Worm (Caenorhabditis elegans): Measurements from ENCODE around the gene cyp-34A2.
"Not testable (repeated sequence)": the region's sequence is repeated elsewhere in the genome, so short reads cannot be mapped to it uniquely, and the experiment has no call there.

Gene cyp-34A2

DNA sequence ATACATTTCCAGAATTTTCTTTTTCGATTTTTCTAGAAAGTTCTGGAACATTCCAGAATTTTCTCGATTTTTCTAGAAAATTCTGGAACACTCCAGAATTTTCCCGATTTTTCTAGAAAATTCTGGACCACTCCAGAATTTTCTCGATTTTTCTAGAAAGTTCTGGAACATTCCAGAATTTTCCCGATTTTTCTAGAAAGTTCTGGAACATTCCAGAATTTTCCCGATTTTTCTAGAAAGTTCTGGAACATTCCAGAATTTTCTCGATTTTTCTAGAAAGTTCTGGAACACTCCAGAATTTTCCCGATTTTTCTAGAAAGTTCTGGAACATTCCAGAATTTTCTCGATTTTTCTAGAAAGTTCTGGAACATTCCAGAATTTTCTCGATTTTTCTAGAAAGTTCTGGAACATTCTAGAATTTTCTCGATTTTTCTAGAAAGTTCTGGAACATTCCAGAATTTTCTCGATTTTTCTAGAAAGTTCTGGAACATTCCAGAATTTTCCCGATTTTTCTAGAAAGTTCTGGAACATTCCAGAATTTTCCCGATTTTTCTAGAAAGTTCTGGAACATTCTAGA, 29.9 kb upstream of the cyp-34A2 start:
- peak; percentile 88 for TF ChIP-seq Y79H2A.3 (GFP tag; conservative IDR thresholded peaks at IDR 0.05)
- TF ChIP-seq egrh-3 (GFP tag; IDR thresholded peaks at IDR 0.05), result peak; percentile 96
- peak; percentile 87 for TF ChIP-seq pbrm-1 (GFP tag; IDR thresholded peaks at IDR 0.05)
- TF ChIP-seq lsl-1 (GFP tag; optimal IDR thresholded peaks at IDR 0.05), result peak; percentile 16
- peak; percentile 99 for TF ChIP-seq hsf-1 (GFP tag; IDR thresholded peaks at IDR 0.05)
- peak; percentile 50; the same call in 1 of the 2 replicates for TF ChIP-seq B0019.2 (GFP tag; conservative IDR thresholded peaks at IDR 0.05)
- peak; percentile 94 for TF ChIP-seq ceh-58 (GFP tag; IDR thresholded peaks at IDR 0.05)
- TF ChIP-seq ceh-91 (GFP tag; IDR thresholded peaks at IDR 0.05), result 0 out of 2 replicates have a peak, but pooled peaks have one; percentile 32
- TF ChIP-seq cebp-1 (GFP tag; IDR thresholded peaks at IDR 0.05), result peak; percentile 57; the same call in 1 of the 2 replicates
- not testable (repeated sequence) for TF ChIP-seq cebp-1, rpc-1 (tag; optimal IDR thresholded peaks at IDR 0.05)
- TF ChIP-seq Y53F4B.3 (GFP tag; IDR thresholded peaks at IDR 0.05), result peak; percentile 69
- TF ChIP-seq dox-1 (GFP tag; IDR thresholded peaks at IDR 0.05), result peak; percentile 99
- TF ChIP-seq Y53G8AR.9 (GFP tag; conservative IDR thresholded peaks at IDR 0.05), result peak; percentile 76; the same call in 1 of the 2 replicates
- TF ChIP-seq Y56A3A.18 (GFP tag; IDR thresholded peaks at IDR 0.05), result peak; percentile 83
- TF ChIP-seq hmg-1.2 (GFP tag; IDR thresholded peaks at IDR 0.05), result 0 out of 2 replicates have a peak, but pooled peaks have one; percentile 13
- TF ChIP-seq mel-28 (tag; optimal IDR thresholded peaks at IDR 0.05; ENCODE audit: borderline replicate concordance), result peak; percentile 15
- TF ChIP-seq nfyb-1 (GFP tag; IDR thresholded peaks at IDR 0.05), result peak; percentile 86
- TF ChIP-seq ceh-40 (GFP tag; IDR thresholded peaks at IDR 0.05), result peak; percentile 95
- TF ChIP-seq ekl-4 (GFP tag; IDR thresholded peaks at IDR 0.05), result peak; percentile 95
- TF ChIP-seq ceh-100 (GFP tag; IDR thresholded peaks at IDR 0.05), result peak; percentile 77
- peak; percentile 73; the same call in 1 of the 2 replicates for TF ChIP-seq ztf-28 (GFP tag; IDR thresholded peaks at IDR 0.05)
- peak; percentile 26 for TF ChIP-seq rpc-1 (optimal IDR thresholded peaks at IDR 0.05)
- peak; percentile 85; the same call in 1 of the 2 replicates for TF ChIP-seq D2030.7 (GFP tag; IDR thresholded peaks at IDR 0.05)
- TF ChIP-seq C17E4.6 (GFP tag; IDR thresholded peaks at IDR 0.05), result peak; percentile 39; the same call in 1 of the 2 replicates
- peak; percentile 83; the same call in 1 of the 2 replicates for TF ChIP-seq lin-26 (GFP tag; IDR thresholded peaks at IDR 0.05)
- peak; percentile 79 for TF ChIP-seq F39B2.1 (GFP tag; IDR thresholded peaks at IDR 0.05)
- peak; percentile 87 for TF ChIP-seq rcor-1 (GFP tag; IDR thresholded peaks at IDR 0.05)
- 0 out of 2 replicates have a peak, but pooled peaks have one; percentile 47 for TF ChIP-seq Y67H2A.10 (GFP tag; conservative IDR thresholded peaks at IDR 0.05)
- peak; percentile 87; the same call in 1 of the 2 replicates for TF ChIP-seq Y95B8A.8 (GFP tag; IDR thresholded peaks at IDR 0.05)
- 0 out of 2 replicates have a peak, but pooled peaks have one; percentile 22 for TF ChIP-seq cebp-2 (GFP tag; IDR thresholded peaks at IDR 0.05)
- peak; percentile 23; the same call in 1 of the 2 replicates for TF ChIP-seq F33H1.4 (GFP tag; IDR thresholded peaks at IDR 0.05)
- peak; percentile 88 for TF ChIP-seq aptf-3 (GFP tag; IDR thresholded peaks at IDR 0.05)
- peak; percentile 83 for TF ChIP-seq madf-6 (GFP tag; IDR thresholded peaks at IDR 0.05)
- 0 out of 2 replicates have a peak, but pooled peaks have one; percentile 17 for TF ChIP-seq bed-2 (GFP tag; IDR thresholded peaks at IDR 0.05)
- peak; percentile 42; the same call in 1 of the 2 replicates for TF ChIP-seq ztf-25 (GFP tag; IDR thresholded peaks at IDR 0.05)
- peak; percentile 82 for TF ChIP-seq attf-6 (GFP tag; IDR thresholded peaks at IDR 0.05)
- peak; percentile 9 for TF ChIP-seq tbp1 (GFP tag; optimal IDR thresholded peaks at IDR 0.05)
- peak; percentile 93 for TF ChIP-seq madf-3 (GFP tag; IDR thresholded peaks at IDR 0.05)

DNA sequence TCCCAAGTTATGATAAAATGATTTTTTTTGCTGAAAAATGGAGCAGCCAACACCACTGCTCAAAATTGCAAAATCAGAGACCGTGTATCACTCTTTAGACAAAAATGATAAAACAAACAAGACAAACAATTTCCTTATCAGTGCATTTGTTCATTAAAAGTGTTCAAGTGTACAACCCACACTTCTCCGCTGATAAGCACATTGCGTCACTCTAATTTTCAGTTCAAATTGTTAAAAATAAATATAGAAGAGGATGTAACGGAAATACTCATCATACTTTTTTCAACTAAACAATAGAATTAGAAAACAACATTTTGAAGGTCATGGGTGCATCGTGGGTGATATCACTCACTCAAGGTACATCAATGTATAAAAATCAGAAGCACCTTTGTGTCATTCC, 27.7 kb upstream of the cyp-34A2 start, which contains the start of gene nhr-291:
Gene nhr-291, plus strand, starts transcription at position 324 of the 400 bp plus-strand sequence.
- TF ChIP-seq pha-4 (tag; optimal IDR thresholded peaks at IDR 0.05), result peak; percentile 89
- TF ChIP-seq atf-7 (tag; optimal IDR thresholded peaks at IDR 0.05), result peak; percentile 18
- TF ChIP-seq mes-4 (tag; optimal IDR thresholded peaks at IDR 0.05), result no peak
- TF ChIP-seq ets-4 (GFP tag; optimal IDR thresholded peaks at IDR 0.05), result peak; percentile 36
- peak; percentile 93 for TF ChIP-seq nhr-80 (tag; optimal IDR thresholded peaks at IDR 0.05)
- TF ChIP-seq Y53F4B.3 (GFP tag; IDR thresholded peaks at IDR 0.05), result no peak

Data from whole organism, young adult.